Worm (Caenorhabditis elegans) whole organism, young adult: Measurements from ENCODE around the gene fem-3.

Experiments
- athp-1 ChIP-seq: sonication (generic microtip); optimal IDR thresholded peaks from 2 replicates; lab custom pipeline; 2017; ENCODE audit warnings: mild to moderate bottlenecking, missing genetic modification characterization, missing compliant biosample characterization
- efl-1 ChIP-seq: fragments of 150-350 bp; optimal IDR thresholded peaks from 2 replicates; lab custom pipeline; 2014; ENCODE audit warnings: missing biosample characterization, missing genetic modification reagents, missing genetic modification characterization
- rpc-1 ChIP-seq, 2 experiments: fragments of 150-350 bp in 1 of 2; sonication (generic microtip) in 1 of 2; optimal IDR thresholded peaks; 2 replicates each; lab custom pipeline; 2014 to 2018; ENCODE audit warnings: missing biosample characterization in 1 of 2, missing genetic modification characterization in 1 of 2, missing genetic modification reagents in 1 of 2, missing genotype in 1 of 2
- snpc-1.1 ChIP-seq: sonication (generic microtip); optimal IDR thresholded peaks from 2 replicates; lab custom pipeline; 2017; ENCODE audit warnings: missing genetic modification characterization, mild to moderate bottlenecking, missing compliant biosample characterization, antibody characterized with exemption, moderate library complexity, missing genotype, missing genetic modification reagents; ENCODE audit not compliant: insufficient read depth
- unc-130 ChIP-seq: sonication (generic microtip); optimal IDR thresholded peaks from 2 replicates; lab custom pipeline; 2016; ENCODE audit warnings: missing genetic modification reagents, missing genetic modification characterization, missing compliant biosample characterization

ce11 chrIV:9092011-9092410 is 12.8 kb upstream of the fem-3 start:
- TF ChIP-seq unc-130 (GFP tag; lab: Kevin White, UChicago) (no peak), rpc-1 (optimal IDR thresholded peaks at IDR 0.05; lab: Kevin White, UChicago) (no peak), rpc-1 (tag; optimal IDR thresholded peaks at IDR 0.05; lab: Kevin White, UChicago) (no peak), athp-1 (no peak), efl-1 (no peak), snpc-1.1 (tag; lab: Kevin White, UChicago) (no peak)
